Fruit fly (Drosophila melanogaster) whole organism, embryonic: Measurements from ENCODE around the gene Ubi-p63E.

Source experiments
- CG10431 ChIP-seq: fragments of 200-800 bp; sonication (Bioruptor generic); optimal IDR thresholded peaks from 3 replicates; lab custom pipeline; 2018; ENCODE audit warnings: missing biosample characterization, mild to moderate bottlenecking, missing genetic modification characterization
- CG10543 ChIP-seq: fragments of 200-800 bp; sonication (Bioruptor generic); optimal IDR thresholded peaks from 3 replicates; lab custom pipeline; 2017; ENCODE audit warnings: missing biosample characterization, mild to moderate bottlenecking, missing genetic modification characterization, moderate library complexity
- CG11085 ChIP-seq: fragments of 200-800 bp; sonication (Bioruptor generic); IDR thresholded peaks from 2 replicates; pipeline ENCODE4 v1.3.6; 2022; ENCODE audit warnings: missing biosample characterization, missing genetic modification characterization
- CG12391 ChIP-seq: fragments of 200-800 bp; sonication (Bioruptor generic); optimal IDR thresholded peaks from 3 replicates; lab custom pipeline; 2018; ENCODE audit warnings: missing biosample characterization, mild to moderate bottlenecking, missing genetic modification characterization, moderate library complexity
- CG14710 ChIP-seq: fragments of 200-800 bp; sonication (Bioruptor generic); optimal IDR thresholded peaks from 3 replicates; lab custom pipeline; 2019; ENCODE audit warnings: missing biosample characterization, mild to moderate bottlenecking, missing genetic modification characterization, moderate library complexity
- CG15011 ChIP-seq: fragments of 200-800 bp; sonication (Bioruptor generic); optimal IDR thresholded peaks from 3 replicates; lab custom pipeline; 2018; ENCODE audit warnings: missing biosample characterization, mild to moderate bottlenecking, missing genetic modification characterization
- CG17186 ChIP-seq: fragments of 200-800 bp; sonication (Bioruptor generic); optimal IDR thresholded peaks from 3 replicates; lab custom pipeline; 2017; ENCODE audit warnings: missing biosample characterization, missing genetic modification reagents, missing genetic modification characterization
- CG2202 ChIP-seq: fragments of 200-800 bp; sonication (Bioruptor generic); optimal IDR thresholded peaks from 2 replicates; lab custom pipeline; 2018; ENCODE audit warnings: missing biosample characterization, mild to moderate bottlenecking, missing genetic modification characterization
- CG30431 ChIP-seq: fragments of 200-800 bp; sonication (Bioruptor generic); optimal IDR thresholded peaks from 2 replicates; lab custom pipeline; 2017; ENCODE audit warnings: missing biosample characterization, missing genetic modification characterization
- CG43689 ChIP-seq: fragments of 200-800 bp; sonication (Bioruptor generic); IDR thresholded peaks from 2 replicates; pipeline ENCODE4 v1.3.6; 2022; ENCODE audit warnings: missing biosample characterization, missing genetic modification characterization
- CG4730 ChIP-seq: fragments of 200-800 bp; sonication (Bioruptor generic); IDR thresholded peaks from 2 replicates; pipeline ENCODE4 v1.3.6; 2022; ENCODE audit warnings: missing biosample characterization, missing genetic modification characterization
- CG4854 ChIP-seq: fragments of 200-800 bp; sonication (Bioruptor generic); optimal IDR thresholded peaks from 2 replicates; lab custom pipeline; 2016; ENCODE audit warnings: missing biosample characterization, missing genetic modification characterization, inconsistent platforms
- CG6272 ChIP-seq: fragments of 200-800 bp; sonication (Bioruptor generic); IDR thresholded peaks from 2 replicates; pipeline ENCODE4 v1.3.6; 2022; ENCODE audit warnings: missing biosample characterization, missing genetic modification characterization
- CG8388 ChIP-seq: fragments of 200-800 bp; sonication (Bioruptor generic); optimal IDR thresholded peaks from 2 replicates; lab custom pipeline; 2019; ENCODE audit warnings: missing biosample characterization, mild to moderate bottlenecking, missing genetic modification characterization, moderate library complexity
- CG8765 ChIP-seq: fragments of 200-800 bp; sonication (Bioruptor generic); IDR thresholded peaks from 2 replicates; pipeline ENCODE4 v1.3.6; 2022; ENCODE audit warnings: missing biosample characterization, missing genetic modification characterization
- D19A ChIP-seq: fragments of 200-800 bp; optimal IDR thresholded peaks from 3 replicates; lab custom pipeline; 2019; ENCODE audit warnings: missing biosample characterization, mild to moderate bottlenecking, missing genetic modification characterization, moderate library complexity
- Doc3 ChIP-seq: fragments of 200-800 bp; sonication (Bioruptor generic); IDR thresholded peaks from 3 replicates; pipeline ENCODE4 v1.3.6; 2022; ENCODE audit warnings: missing biosample characterization, missing genetic modification characterization; ENCODE audit not compliant: partially characterized antibody
- E2f1 ChIP-seq: fragments of 200-800 bp; sonication (Bioruptor generic); IDR thresholded peaks from 2 replicates; pipeline ENCODE4 v1.3.6; 2022; ENCODE audit warnings: missing biosample characterization, missing genetic modification characterization
- Hr78 ChIP-seq, 2 experiments: fragments of 200-800 bp in 1 of 2; fragments of >200 bp in 1 of 2; sonication (Bioruptor generic) in 1 of 2; optimal IDR thresholded peaks; 2 replicates each; lab custom pipeline; 2017 to 2019; ENCODE audit warnings: missing biosample characterization in 2 of 2, missing genetic modification characterization in 2 of 2, mild to moderate bottlenecking in 1 of 2, moderate library complexity in 1 of 2
- Ptx1 ChIP-seq: fragments of 200-800 bp; sonication (Bioruptor generic); IDR thresholded peaks from 2 replicates; pipeline ENCODE4 v1.3.6; 2022; ENCODE audit warnings: missing biosample characterization, missing genetic modification characterization
- Rx ChIP-seq: fragments of 200-800 bp; sonication (Bioruptor generic); IDR thresholded peaks from 2 replicates; pipeline ENCODE4 v1.3.6; 2022; ENCODE audit warnings: missing biosample characterization, missing genetic modification characterization
- Ssrp ChIP-seq: fragments of 200-800 bp; sonication (Bioruptor generic); optimal IDR thresholded peaks from 2 replicates; lab custom pipeline; 2018; ENCODE audit warnings: missing biosample characterization, mild to moderate bottlenecking, missing genetic modification characterization, moderate library complexity
- Stat92E ChIP-seq, 3 experiments: fragments of >200 bp in 2 of 3; fragments of 200-800 bp in 1 of 3; sonication (Bioruptor generic) in 1 of 3; optimal IDR thresholded peaks; 2 replicates each; lab custom pipeline; 2017 to 2019; ENCODE audit warnings: missing biosample characterization in 3 of 3, missing genetic modification characterization in 3 of 3, mild to moderate bottlenecking in 1 of 3, moderate library complexity in 1 of 3
- Xrp1 ChIP-seq: fragments of 200-800 bp; sonication (Bioruptor generic); IDR thresholded peaks from 2 replicates; pipeline ENCODE4 v1.3.6; 2022; ENCODE audit warnings: missing biosample characterization, missing genetic modification characterization
- ac ChIP-seq: fragments of 200-800 bp; sonication (Bioruptor generic); optimal IDR thresholded peaks from 3 replicates; lab custom pipeline; 2017; ENCODE audit warnings: missing biosample characterization, mild to moderate bottlenecking, missing genetic modification characterization
- amos ChIP-seq: fragments of 200-800 bp; sonication (Bioruptor generic); IDR thresholded peaks from 2 replicates; pipeline ENCODE4 v1.3.6; 2022; ENCODE audit warnings: missing biosample characterization, missing genetic modification characterization; ENCODE audit not compliant: partially characterized antibody
- ase ChIP-seq: fragments of 200-800 bp; sonication (Bioruptor generic); IDR thresholded peaks from 3 replicates; pipeline ENCODE4 v1.3.6; 2022; ENCODE audit warnings: missing biosample characterization, missing genetic modification characterization
- bcd ChIP-seq: fragments of 200-800 bp; sonication (Bioruptor generic); optimal IDR thresholded peaks from 2 replicates; lab custom pipeline; 2017; ENCODE audit warnings: missing biosample characterization, mild to moderate bottlenecking, missing genetic modification characterization
- cato ChIP-seq: fragments of 200-800 bp; sonication (Bioruptor generic); optimal IDR thresholded peaks from 2 replicates; lab custom pipeline; 2016; ENCODE audit warnings: missing biosample characterization, missing genetic modification characterization, borderline replicate concordance
- croc ChIP-seq: fragments of 200-800 bp; sonication (Bioruptor generic); conservative IDR thresholded peaks from 3 replicates; pipeline ENCODE4 v1.3.6; 2022; ENCODE audit warnings: missing biosample characterization, missing genetic modification characterization
- fd64A ChIP-seq: fragments of 200-800 bp; sonication (Bioruptor generic); optimal IDR thresholded peaks from 3 replicates; lab custom pipeline; 2018; ENCODE audit warnings: missing biosample characterization, mild to moderate bottlenecking, missing genetic modification characterization
- fru ChIP-seq: fragments of >200 bp; optimal IDR thresholded peaks from 2 replicates; lab custom pipeline; 2017
- gsb-n ChIP-seq: fragments of 200-800 bp; sonication (Bioruptor generic); optimal IDR thresholded peaks from 3 replicates; lab custom pipeline; 2018; ENCODE audit warnings: missing biosample characterization, mild to moderate bottlenecking, missing genetic modification characterization
- jing ChIP-seq: fragments of 200-800 bp; sonication (Bioruptor generic); optimal IDR thresholded peaks from 2 replicates; lab custom pipeline; 2018; ENCODE audit warnings: missing biosample characterization, mild to moderate bottlenecking, missing genetic modification characterization
- mirr ChIP-seq: fragments of 200-800 bp; sonication (Bioruptor generic); optimal IDR thresholded peaks from 3 replicates; lab custom pipeline; 2018; ENCODE audit warnings: missing biosample characterization, mild to moderate bottlenecking, missing genetic modification characterization
- nerfin-1 ChIP-seq: fragments of 200-800 bp; sonication (Bioruptor generic); optimal IDR thresholded peaks from 3 replicates; lab custom pipeline; 2019; ENCODE audit warnings: missing biosample characterization, mild to moderate bottlenecking, missing genetic modification characterization, moderate library complexity
- onecut ChIP-seq: fragments of 200-800 bp; sonication (Bioruptor generic); IDR thresholded peaks from 2 replicates; pipeline ENCODE4 v1.3.6; 2022; ENCODE audit warnings: missing biosample characterization, missing genetic modification characterization
- org-1 ChIP-seq: fragments of 200-800 bp; sonication (Bioruptor generic); optimal IDR thresholded peaks from 2 replicates; lab custom pipeline; 2017; ENCODE audit warnings: missing biosample characterization, missing genetic modification characterization
- prd ChIP-seq, 3 experiments: fragments of >200 bp in 2 of 3; fragments of 200-800 bp in 1 of 3; sonication (Bioruptor generic) in 1 of 3; optimal IDR thresholded peaks in 2 of 3; IDR thresholded peaks in 1 of 3; 2 replicates in 2 of 3; 3 replicates in 1 of 3; pipeline versions ENCODE4 v1.3.6 to Lab custom; 2017 to 2022; ENCODE audit warnings: missing biosample characterization in 1 of 3, missing genetic modification characterization in 1 of 3
- repo ChIP-seq: fragments of 200-800 bp; sonication (Bioruptor generic); optimal IDR thresholded peaks from 2 replicates; lab custom pipeline; 2016; ENCODE audit warnings: missing biosample characterization, missing genetic modification characterization
- sc ChIP-seq, 3 experiments: fragments of >200 bp in 2 of 3; fragments of 200-800 bp in 1 of 3; sonication (Bioruptor generic) in 1 of 3; optimal IDR thresholded peaks; 2 replicates in 2 of 3; 3 replicates in 1 of 3; lab custom pipeline; 2017; ENCODE audit warnings: mild to moderate bottlenecking in 1 of 3, missing biosample characterization in 1 of 3, missing genetic modification characterization in 1 of 3, missing genetic modification reagents in 1 of 3
- sens ChIP-seq: fragments of 200-800 bp; sonication (Bioruptor generic); peaks from one replicate; lab custom pipeline; 2016; ENCODE audit warnings: missing biosample characterization, missing genetic modification characterization
- sim ChIP-seq: fragments of 200-800 bp; sonication (Bioruptor generic); IDR thresholded peaks from 2 replicates; pipeline ENCODE4 v1.3.6; 2022; ENCODE audit warnings: missing biosample characterization, missing genetic modification characterization
- tna ChIP-seq: fragments of 200-800 bp; sonication (Bioruptor generic); IDR thresholded peaks from 2 replicates; pipeline ENCODE4 v1.3.6; 2022; ENCODE audit warnings: missing biosample characterization, missing genetic modification characterization; ENCODE audit not compliant: partially characterized antibody
- toy ChIP-seq: fragments of 200-800 bp; sonication (Bioruptor generic); IDR thresholded peaks from 2 replicates; pipeline ENCODE4 v1.3.6; 2022; ENCODE audit warnings: missing biosample characterization, missing genetic modification characterization
- trem ChIP-seq: fragments of 200-800 bp; optimal IDR thresholded peaks from 3 replicates; lab custom pipeline; 2019; ENCODE audit warnings: missing biosample characterization, mild to moderate bottlenecking, missing genetic modification characterization, moderate library complexity
- trh ChIP-seq: fragments of 200-800 bp; sonication (Bioruptor generic); optimal IDR thresholded peaks from 2 replicates; lab custom pipeline; 2016; ENCODE audit warnings: missing biosample characterization, missing genetic modification characterization
- wdn ChIP-seq: fragments of 200-800 bp; sonication (Bioruptor generic); IDR thresholded peaks from 2 replicates; pipeline ENCODE4 v1.3.6; 2022; ENCODE audit warnings: missing biosample characterization, missing genetic modification characterization
- wor ChIP-seq: fragments of 200-800 bp; sonication (Bioruptor generic); IDR thresholded peaks from 2 replicates; pipeline ENCODE4 v1.3.6; 2022; ENCODE audit warnings: missing biosample characterization, missing genetic modification characterization
- zfh1 ChIP-seq: fragments of 200-800 bp; sonication (Bioruptor generic); IDR thresholded peaks from 3 replicates; pipeline ENCODE4 v1.3.6; 2022; ENCODE audit warnings: missing biosample characterization, missing genetic modification characterization

The Ubi-p63E gene

dm6 chr3L:3873094-3873493 is 29.9 kb downstream of the Ubi-p63E start (continued):
- peak; percentile 69 for TF ChIP-seq CG8388 (GFP tag; lab: Kevin White, UChicago)
- peak; percentile 43 for TF ChIP-seq D19A (tag; lab: Kevin White, UChicago)
- TF ChIP-seq CG11085 (GFP tag; lab: Robert Waterston, UW), result no peak
- peak; percentile 31 for TF ChIP-seq trem (tag; lab: Kevin White, UChicago)
- TF ChIP-seq cato (GFP tag; lab: Kevin White, UChicago), result no peak
- peak; percentile 9 for TF ChIP-seq bcd (GFP tag; lab: Kevin White, UChicago)
- no peak for TF ChIP-seq CG10543
- TF ChIP-seq amos, result no peak
- peak; percentile 42 for TF ChIP-seq sens (GFP tag; lab: Kevin White, UChicago)
- TF ChIP-seq E2f1, result 0 out of 2 replicates have a peak, but pooled peaks have one; percentile 32
- TF ChIP-seq gsb-n (tag; lab: Kevin White, UChicago), result peak; percentile 79
- peak in 1 of 2 experiments; percentile 16 for TF ChIP-seq Hr78 (GFP tag; optimal IDR thresholded peaks at IDR 0.05; lab: Kevin White, UChicago)
- no peak for TF ChIP-seq repo (GFP tag; lab: Kevin White, UChicago)
- TF ChIP-seq CG15011 (GFP tag; lab: Kevin White, UChicago), result no peak
- no peak for TF ChIP-seq Ptx1 (GFP tag; lab: Robert Waterston, UW)
- peak in 1 of 3 experiments; percentile 44 for TF ChIP-seq Stat92E (GFP tag; optimal IDR thresholded peaks at IDR 0.05; lab: Kevin White, UChicago)
- peak; percentile 50; the same call in 2 of the 3 replicates for TF ChIP-seq croc (GFP tag; lab: Robert Waterston, UW)
- TF ChIP-seq Rx (GFP tag; lab: Robert Waterston, UW), result no peak
- no peak for TF ChIP-seq CG17186 (GFP tag; lab: Kevin White, UChicago)
- no peak for TF ChIP-seq sim (GFP tag; lab: Robert Waterston, UW)
- no peak for TF ChIP-seq CG6272 (GFP tag; lab: Robert Waterston, UW)
- peak; percentile 37; the same call in 1 of the 2 replicates for TF ChIP-seq Xrp1 (GFP tag; lab: Robert Waterston, UW)
- TF ChIP-seq sc (optimal IDR thresholded peaks at IDR 0.05; lab: Kevin White, UChicago), result no peak
- peak; percentile 57 for TF ChIP-seq sc (GFP tag; optimal IDR thresholded peaks at IDR 0.05; lab: Kevin White, UChicago)
- no peak for TF ChIP-seq CG10431
- TF ChIP-seq CG14710 (tag; lab: Kevin White, UChicago), result peak; percentile 68
- TF ChIP-seq ac, result no peak
- TF ChIP-seq CG4730 (GFP tag; lab: Robert Waterston, UW), result no peak
- no peak for TF ChIP-seq onecut (GFP tag; lab: Robert Waterston, UW)
- TF ChIP-seq wdn (GFP tag; lab: Robert Waterston, UW), result no peak
- TF ChIP-seq CG2202, result peak; percentile 42
- no peak for TF ChIP-seq tna (GFP tag; lab: Robert Waterston, UW)
- no peak for TF ChIP-seq CG30431 (GFP tag; lab: Kevin White, UChicago)
- no peak for TF ChIP-seq CG8765 (GFP tag; lab: Robert Waterston, UW)
- no peak; the same call in 2 of the 3 replicates for TF ChIP-seq ase (GFP tag; lab: Robert Waterston, UW)
- no peak for TF ChIP-seq jing (GFP tag; lab: Kevin White, UChicago)
- peak; percentile 12 for TF ChIP-seq org-1 (GFP tag; lab: Kevin White, UChicago)
- TF ChIP-seq toy (GFP tag; lab: Robert Waterston, UW), result no peak
- peak; percentile 70 for TF ChIP-seq CG12391 (tag; lab: Kevin White, UChicago)
- TF ChIP-seq fd64A (GFP tag; lab: Kevin White, UChicago), result no peak
- TF ChIP-seq fru, result no peak
- no peak for TF ChIP-seq mirr (GFP tag; lab: Kevin White, UChicago)
- TF ChIP-seq prd (optimal IDR thresholded peaks at IDR 0.05; lab: Kevin White, UChicago), result no peak
- TF ChIP-seq prd (GFP tag; IDR thresholded peaks at IDR 0.05; lab: Robert Waterston, UW), result peak; percentile 8; the same call in 1 of the 3 replicates
- no peak for TF ChIP-seq trh (GFP tag; lab: Kevin White, UChicago)
- TF ChIP-seq Doc3 (GFP tag; lab: Robert Waterston, UW), result no peak
- TF ChIP-seq CG4854 (GFP tag; lab: Kevin White, UChicago), result no peak
- peak; percentile 15 for TF ChIP-seq nerfin-1 (tag; lab: Kevin White, UChicago)
- TF ChIP-seq zfh1, result 0 out of 3 replicates have a peak, but pooled peaks have one; percentile 23
- no peak for TF ChIP-seq wor (GFP tag; lab: Robert Waterston, UW)
- TF ChIP-seq Ssrp (tag; lab: Kevin White, UChicago), result peak; percentile 71
- no peak for TF ChIP-seq CG43689 (GFP tag; lab: Robert Waterston, UW)
